ENCODE assay signal across 1 fruit fly cellular context in genomic region chr3R:27131408-27131807, dm6.
TF ChIP-seq lines count a peak whose summit lies in the region.

No protein-coding gene starts in this region.

TF ChIP-seq in whole organism, embryonic, 481 proteins besides CTCF, POLR2A, EP300 and RAD21 (continued from another document and continues in another):
- TF ChIP-seq rib (GFP tag; IDR thresholded peaks at IDR 0.05; lab: Robert Waterston, UW) (peak; percentile 66), CG4360 (GFP tag; IDR thresholded peaks at IDR 0.05; lab: Robert Waterston, UW) (no peak), Hsf (GFP tag; optimal IDR thresholded peaks at IDR 0.05; lab: Kevin White, UChicago) (no peak), Atf3 (GFP tag; optimal IDR thresholded peaks at IDR 0.05; lab: Kevin White, UChicago) (no peak), Awh (GFP tag; IDR thresholded peaks at IDR 0.05; lab: Robert Waterston, UW) (0 out of 2 replicates have a peak, but pooled peaks have one; percentile 19), vfl (GFP tag; optimal IDR thresholded peaks at IDR 0.05; lab: Kevin White, UChicago) (peak; percentile 24), shn (GFP tag; optimal IDR thresholded peaks at IDR 0.05; lab: Kevin White, UChicago) (peak; percentile 33), CG4404 (GFP tag; IDR thresholded peaks at IDR 0.05; lab: Robert Waterston, UW) (no peak), Mes4 (GFP tag; optimal IDR thresholded peaks at IDR 0.05; lab: Kevin White, UChicago) (no peak), CG11560 (tag; IDR thresholded peaks at IDR 0.05; lab: Robert Waterston, UW) (no peak; the same call in 2 of the 3 replicates), odd (GFP tag; optimal IDR thresholded peaks at IDR 0.05; lab: Kevin White, UChicago) (peak; percentile 36), wor (GFP tag; IDR thresholded peaks at IDR 0.05; lab: Robert Waterston, UW) (no peak), ind (GFP tag; optimal IDR thresholded peaks at IDR 0.05; lab: Kevin White, UChicago) (no peak), jigr1 (GFP tag; IDR thresholded peaks at IDR 0.05; lab: Robert Waterston, UW) (no peak), CG10147 (GFP tag; optimal IDR thresholded peaks at IDR 0.05; lab: Kevin White, UChicago) (peak; percentile 51), Atf-2 (GFP tag; optimal IDR thresholded peaks at IDR 0.05; lab: Kevin White, UChicago) (no peak), prd (optimal IDR thresholded peaks at IDR 0.05; lab: Kevin White, UChicago) (no peak), prd (GFP tag; IDR thresholded peaks at IDR 0.05; lab: Robert Waterston, UW) (no peak), CG7357 (GFP tag; IDR thresholded peaks at IDR 0.05; lab: Robert Waterston, UW) (no peak), CG33213 (GFP tag; optimal IDR thresholded peaks at IDR 0.05; lab: Kevin White, UChicago) (peak; percentile 19), ase (GFP tag; IDR thresholded peaks at IDR 0.05; lab: Robert Waterston, UW) (no peak), BEAF-32 (GFP tag; optimal IDR thresholded peaks at IDR 0.05; lab: Kevin White, UChicago) (no peak), CG5953 (GFP tag; IDR thresholded peaks at IDR 0.05; lab: Robert Waterston, UW) (0 out of 2 replicates have a peak, but pooled peaks have one; percentile 39), gt (GFP tag; IDR thresholded peaks at IDR 0.05; lab: Robert Waterston, UW) (no peak), Fer3 (tag; optimal IDR thresholded peaks at IDR 0.05; lab: Kevin White, UChicago) (peak; percentile 47), Sry-β (GFP tag; optimal IDR thresholded peaks at IDR 0.05; lab: Kevin White, UChicago) (no peak), E2f1 (GFP tag; IDR thresholded peaks at IDR 0.05; lab: Robert Waterston, UW) (no peak), CG34376 (GFP tag; optimal IDR thresholded peaks at IDR 0.05; lab: Kevin White, UChicago) (peak; percentile 63), fd96Cb (tag; optimal IDR thresholded peaks at IDR 0.05; lab: Kevin White, UChicago) (no peak), CG15696 (tag; optimal IDR thresholded peaks at IDR 0.05; lab: Kevin White, UChicago) (no peak), cato (GFP tag; optimal IDR thresholded peaks at IDR 0.05; lab: Kevin White, UChicago; ENCODE audit: borderline replicate concordance) (no peak), CG13894 (tag; optimal IDR thresholded peaks at IDR 0.05; lab: Kevin White, UChicago) (peak; percentile 57), Tbp (GFP tag; optimal IDR thresholded peaks at IDR 0.05; lab: Kevin White, UChicago) (no peak), CG9437 (GFP tag; optimal IDR thresholded peaks at IDR 0.05; lab: Kevin White, UChicago) (no peak), NC2α (GFP tag; optimal IDR thresholded peaks at IDR 0.05; lab: Kevin White, UChicago) (no peak), trh (GFP tag; optimal IDR thresholded peaks at IDR 0.05; lab: Kevin White, UChicago) (no peak), CkIIα-i1 (GFP tag; IDR thresholded peaks at IDR 0.05; lab: Robert Waterston, UW) (no peak), Meics (GFP tag; optimal IDR thresholded peaks at IDR 0.05; lab: Kevin White, UChicago) (peak; percentile 64), MBD-R2 (GFP tag; IDR thresholded peaks at IDR 0.05; lab: Robert Waterston, UW) (no peak; the same call in 1 of the 2 replicates), H2.0 (GFP tag; IDR thresholded peaks at IDR 0.05; lab: Robert Waterston, UW) (0 out of 2 replicates have a peak, but pooled peaks have one; percentile 12), CG10366 (GFP tag; IDR thresholded peaks at IDR 0.05; lab: Robert Waterston, UW) (no peak), PHDP (tag; optimal IDR thresholded peaks at IDR 0.05; lab: Kevin White, UChicago) (peak; percentile 57), CG12104 (GFP tag; optimal IDR thresholded peaks at IDR 0.05; lab: Kevin White, UChicago) (no peak), CG17359 (tag; optimal IDR thresholded peaks at IDR 0.05; lab: Kevin White, UChicago) (peak; percentile 58), CG34224 (GFP tag; IDR thresholded peaks at IDR 0.05; lab: Robert Waterston, UW; ENCODE audit: partially characterized antibody) (no peak), croc (GFP tag; conservative IDR thresholded peaks at IDR 0.05; lab: Robert Waterston, UW) (no peak), br (optimal IDR thresholded peaks at IDR 0.05; lab: Kevin White, UChicago) (no peak), gcm2 (GFP tag; optimal IDR thresholded peaks at IDR 0.05; lab: Kevin White, UChicago) (no peak), peb (GFP tag; IDR thresholded peaks at IDR 0.05; lab: Robert Waterston, UW) (no peak), CG2116 (GFP tag; optimal IDR thresholded peaks at IDR 0.05; lab: Kevin White, UChicago) (no peak), CG8290 (GFP tag; optimal IDR thresholded peaks at IDR 0.05; lab: Kevin White, UChicago) (no peak), CG8290 (tag; optimal IDR thresholded peaks at IDR 0.05; lab: Kevin White, UChicago) (peak in 1 of 2 experiments; percentile 93), CG7372 (GFP tag; IDR thresholded peaks at IDR 0.05; lab: Robert Waterston, UW) (no peak), crc (GFP tag; optimal IDR thresholded peaks at IDR 0.05; lab: Kevin White, UChicago) (peak; percentile 38), CG4730 (GFP tag; IDR thresholded peaks at IDR 0.05; lab: Robert Waterston, UW) (no peak), h (optimal IDR thresholded peaks at IDR 0.05; lab: Kevin White, UChicago) (no peak), CG32532 (GFP tag; IDR thresholded peaks at IDR 0.05; lab: Robert Waterston, UW) (peak; percentile 43; the same call in 1 of the 2 replicates), fd102C (GFP tag; optimal IDR thresholded peaks at IDR 0.05; lab: Kevin White, UChicago) (no peak), Trl (optimal IDR thresholded peaks at IDR 0.05; lab: Kevin White, UChicago) (no peak), Trl (GFP tag; optimal IDR thresholded peaks at IDR 0.05; lab: Kevin White, UChicago) (peak; percentile 33), klu (GFP tag; IDR thresholded peaks at IDR 0.05; lab: Robert Waterston, UW) (no peak), sd (tag; optimal IDR thresholded peaks at IDR 0.05; lab: Kevin White, UChicago) (peak; percentile 7), zf30C (GFP tag; optimal IDR thresholded peaks at IDR 0.05; lab: Kevin White, UChicago) (no peak), tll (GFP tag; optimal IDR thresholded peaks at IDR 0.05; lab: Kevin White, UChicago) (no peak), gce (GFP tag; IDR thresholded peaks at IDR 0.05; lab: Robert Waterston, UW) (0 out of 3 replicates have a peak, but pooled peaks have one; percentile 5), CG2889 (GFP tag; IDR thresholded peaks at IDR 0.05; lab: Robert Waterston, UW) (no peak), CG1603 (tag; optimal IDR thresholded peaks at IDR 0.05; lab: Kevin White, UChicago) (no peak), CG17612 (GFP tag; IDR thresholded peaks at IDR 0.05; lab: Robert Waterston, UW) (no peak), pzg (GFP tag; optimal IDR thresholded peaks at IDR 0.05; lab: Kevin White, UChicago) (peak; percentile 9), Bdp1 (GFP tag; optimal IDR thresholded peaks at IDR 0.05; lab: Kevin White, UChicago) (no peak), oc (tag; optimal IDR thresholded peaks at IDR 0.05; lab: Kevin White, UChicago) (no peak), kni (GFP tag; optimal IDR thresholded peaks at IDR 0.05; lab: Kevin White, UChicago) (no peak), NFAT (GFP tag; IDR thresholded peaks at IDR 0.05; lab: Robert Waterston, UW) (peak; percentile 24; the same call in 1 of the 2 replicates), CG15514 (GFP tag; optimal IDR thresholded peaks at IDR 0.05; lab: Kevin White, UChicago) (peak; percentile 61), CG12659 (GFP tag; optimal IDR thresholded peaks at IDR 0.05; lab: Kevin White, UChicago) (peak; percentile 48), CG17385 (GFP tag; optimal IDR thresholded peaks at IDR 0.05; lab: Kevin White, UChicago) (peak; percentile 15), eve (GFP tag; optimal IDR thresholded peaks at IDR 0.05; lab: Kevin White, UChicago) (no peak), mam (GFP tag; optimal IDR thresholded peaks at IDR 0.05; lab: Kevin White, UChicago) (peak; percentile 10), Dip2 (GFP tag; IDR thresholded peaks at IDR 0.05; lab: Robert Waterston, UW) (no peak), cwo (GFP tag; optimal IDR thresholded peaks at IDR 0.05; lab: Kevin White, UChicago) (peak; percentile 56), CG6272 (GFP tag; IDR thresholded peaks at IDR 0.05; lab: Robert Waterston, UW) (no peak), Optix (GFP tag; IDR thresholded peaks at IDR 0.05; lab: Robert Waterston, UW) (no peak), bbx (GFP tag; IDR thresholded peaks at IDR 0.05; lab: Robert Waterston, UW; ENCODE audit: partially characterized antibody) (no peak), Lim3 (GFP tag; IDR thresholded peaks at IDR 0.05; lab: Robert Waterston, UW) (0 out of 2 replicates have a peak, but pooled peaks have one; percentile 20), Sry-δ (GFP tag; optimal IDR thresholded peaks at IDR 0.05; lab: Kevin White, UChicago) (peak; percentile 2), CG11696 (GFP tag; IDR thresholded peaks at IDR 0.05; lab: Robert Waterston, UW) (no peak), Camta (GFP tag; optimal IDR thresholded peaks at IDR 0.05; lab: Kevin White, UChicago) (peak; percentile 39), Ets65A (GFP tag; lab: Kevin White, UChicago) (peak; percentile 9), Jarid2 (GFP tag; optimal IDR thresholded peaks at IDR 0.05; lab: Kevin White, UChicago) (peak; percentile 15), CG1602 (GFP tag; optimal IDR thresholded peaks at IDR 0.05; lab: Kevin White, UChicago) (no peak), HLH54F (GFP tag; optimal IDR thresholded peaks at IDR 0.05; lab: Kevin White, UChicago) (no peak), HLHmδ (GFP tag; optimal IDR thresholded peaks at IDR 0.05; lab: Kevin White, UChicago) (no peak), CG4820 (GFP tag; optimal IDR thresholded peaks at IDR 0.05; lab: Kevin White, UChicago) (no peak), CG14667 (GFP tag; IDR thresholded peaks at IDR 0.05; lab: Robert Waterston, UW) (no peak), zen (tag; optimal IDR thresholded peaks at IDR 0.05; lab: Kevin White, UChicago) (no peak), mirr (GFP tag; optimal IDR thresholded peaks at IDR 0.05; lab: Kevin White, UChicago) (peak; percentile 54), cg (GFP tag; optimal IDR thresholded peaks at IDR 0.05; lab: Kevin White, UChicago) (no peak), ro (GFP tag; IDR thresholded peaks at IDR 0.05; lab: Robert Waterston, UW) (no peak), Drgx (GFP tag; IDR thresholded peaks at IDR 0.05; lab: Robert Waterston, UW) (no peak), gro (GFP tag; optimal IDR thresholded peaks at IDR 0.05; lab: Kevin White, UChicago) (peak; percentile 73), CG12071 (GFP tag; optimal IDR thresholded peaks at IDR 0.05; lab: Kevin White, UChicago) (peak; percentile 66), CG31224 (GFP tag; IDR thresholded peaks at IDR 0.05; lab: Robert Waterston, UW) (peak; percentile 23; the same call in 1 of the 2 replicates), CG4282 (GFP tag; optimal IDR thresholded peaks at IDR 0.05; lab: Kevin White, UChicago) (peak; percentile 3), CG10654 (GFP tag; optimal IDR thresholded peaks at IDR 0.05; lab: Kevin White, UChicago) (peak; percentile 16), HHEX (GFP tag; optimal IDR thresholded peaks at IDR 0.05; lab: Kevin White, UChicago) (peak; percentile 67), CG3407 (GFP tag; optimal IDR thresholded peaks at IDR 0.05; lab: Kevin White, UChicago) (no peak), CoRest (tag; optimal IDR thresholded peaks at IDR 0.05; lab: Kevin White, UChicago) (peak; percentile 1), Aef1 (GFP tag; IDR thresholded peaks at IDR 0.05; lab: Robert Waterston, UW) (no peak), nau (GFP tag; optimal IDR thresholded peaks at IDR 0.05; lab: Kevin White, UChicago) (no peak), CG10979 (tag; optimal IDR thresholded peaks at IDR 0.05; lab: Kevin White, UChicago) (no peak), yki (optimal IDR thresholded peaks at IDR 0.05; lab: Kevin White, UChicago) (no peak), lola (GFP tag; optimal IDR thresholded peaks at IDR 0.05; lab: Kevin White, UChicago) (no peak), CG4707 (GFP tag; optimal IDR thresholded peaks at IDR 0.05; lab: Kevin White, UChicago) (no peak), CG9797 (GFP tag; optimal IDR thresholded peaks at IDR 0.05; lab: Kevin White, UChicago) (no peak), ac (GFP tag; optimal IDR thresholded peaks at IDR 0.05; lab: Kevin White, UChicago) (no peak), lbe (GFP tag; optimal IDR thresholded peaks at IDR 0.05; lab: Kevin White, UChicago) (no peak), seq (GFP tag; IDR thresholded peaks at IDR 0.05; lab: Robert Waterston, UW) (peak; percentile 73; the same call in 1 of the 2 replicates), BtbVII (GFP tag; optimal IDR thresholded peaks at IDR 0.05; lab: Kevin White, UChicago) (peak; percentile 68), CG17328 (GFP tag; IDR thresholded peaks at IDR 0.05; lab: Robert Waterston, UW) (no peak), hth (optimal IDR thresholded peaks at IDR 0.05; lab: Kevin White, UChicago) (no peak), Bgb (GFP tag; IDR thresholded peaks at IDR 0.05; lab: Robert Waterston, UW; ENCODE audit: partially characterized antibody) (no peak), esg (GFP tag; conservative IDR thresholded peaks at IDR 0.05; lab: Robert Waterston, UW) (no peak), knrl (GFP tag; IDR thresholded peaks at IDR 0.05; lab: Robert Waterston, UW; ENCODE audit: partially characterized antibody) (no peak), org-1 (GFP tag; optimal IDR thresholded peaks at IDR 0.05; lab: Kevin White, UChicago) (peak; percentile 60), chm (GFP tag; IDR thresholded peaks at IDR 0.05; lab: Robert Waterston, UW) (no peak), CG9932 (GFP tag; IDR thresholded peaks at IDR 0.05; lab: Robert Waterston, UW) (peak; percentile 53), unpg (GFP tag; optimal IDR thresholded peaks at IDR 0.05; lab: Kevin White, UChicago) (peak; percentile 35), CG10321 (GFP tag; IDR thresholded peaks at IDR 0.05; lab: Robert Waterston, UW) (no peak), Dfd (GFP tag; optimal IDR thresholded peaks at IDR 0.05; lab: Kevin White, UChicago) (no peak), ken (GFP tag; IDR thresholded peaks at IDR 0.05; lab: Robert Waterston, UW) (no peak), phol (tag; optimal IDR thresholded peaks at IDR 0.05; lab: Kevin White, UChicago) (no peak), CG11723 (GFP tag; optimal IDR thresholded peaks at IDR 0.05; lab: Kevin White, UChicago) (peak; percentile 17), fu2 (GFP tag; optimal IDR thresholded peaks at IDR 0.05; lab: Kevin White, UChicago) (no peak), slp2 (GFP tag; optimal IDR thresholded peaks at IDR 0.05; lab: Kevin White, UChicago) (no peak), Hmx (GFP tag; optimal IDR thresholded peaks at IDR 0.05; lab: Kevin White, UChicago) (no peak), Doc2 (GFP tag; IDR thresholded peaks at IDR 0.05; lab: Robert Waterston, UW) (no peak), Abd-B (GFP tag; optimal IDR thresholded peaks at IDR 0.05; lab: Kevin White, UChicago) (no peak)
